Fruit fly (Drosophila melanogaster): ENCODE measurements around the gene CG12111.

DNA sequence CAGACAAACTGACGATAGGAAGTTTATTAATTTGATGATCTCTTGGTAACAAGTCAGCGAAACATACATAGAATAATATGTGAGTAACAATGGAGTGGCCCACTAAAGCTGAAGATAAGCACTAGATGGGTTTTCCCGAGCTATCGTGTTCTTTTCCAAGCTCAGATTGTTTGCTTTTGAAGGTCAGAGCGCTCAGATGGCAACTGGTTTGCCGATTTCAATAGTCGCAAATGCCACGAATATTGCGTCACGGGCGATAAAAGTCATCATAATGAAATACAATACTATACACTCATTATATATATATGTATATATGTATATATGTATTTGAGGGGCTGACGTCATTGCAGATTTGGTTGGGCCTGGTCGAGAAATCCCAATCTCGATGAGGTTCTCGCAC, 9.1 kb upstream of the CG12111 start:
- no peak for TF ChIP-seq CG12391 (tag; optimal IDR thresholded peaks at IDR 0.05)
- no peak for TF ChIP-seq exex (tag; optimal IDR thresholded peaks at IDR 0.05)
- TF ChIP-seq vnd (GFP tag; IDR thresholded peaks at IDR 0.05; ENCODE audit: partially characterized antibody), result no peak
- TF ChIP-seq Ets97D (GFP tag; optimal IDR thresholded peaks at IDR 0.05), result no peak
- TF ChIP-seq lab (GFP tag; optimal IDR thresholded peaks at IDR 0.05), result no peak
- TF ChIP-seq Chrac-16 (GFP tag; optimal IDR thresholded peaks at IDR 0.05), result no peak
- no peak for TF ChIP-seq CG9437 (GFP tag; optimal IDR thresholded peaks at IDR 0.05)

Measured in whole organism, embryonic.